Worm (Caenorhabditis elegans): ENCODE results near the gene dig-1.

DNA sequence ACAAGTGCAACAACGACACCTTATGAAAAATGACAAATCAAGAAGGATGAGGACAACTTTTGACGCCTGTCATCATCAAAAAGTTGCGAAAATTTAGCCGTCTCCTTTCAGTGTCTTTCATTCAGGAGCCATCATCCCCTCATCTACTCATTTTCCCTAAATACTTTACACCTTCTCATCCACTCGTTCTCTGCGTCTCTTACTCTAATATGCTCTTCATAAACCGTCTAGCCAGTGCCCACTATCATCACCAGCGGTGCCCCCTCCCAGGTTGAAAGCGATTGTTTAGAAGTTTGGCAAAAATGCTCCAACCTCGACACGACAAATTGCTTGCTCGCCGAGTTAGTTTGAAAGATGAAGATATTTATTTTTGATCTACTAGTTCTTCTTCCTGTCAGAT is 3.5 kb upstream of the dig-1 start:
- no peak for TF ChIP-seq ztf-11 (tag; optimal IDR thresholded peaks at IDR 0.05)
- TF ChIP-seq eor-1 (tag; optimal IDR thresholded peaks at IDR 0.05), result no peak
- no peak for TF ChIP-seq unc-62 (GFP tag; optimal IDR thresholded peaks at IDR 0.05)
- TF ChIP-seq daf-12 (tag; optimal IDR thresholded peaks at IDR 0.05), result no peak
- no peak for TF ChIP-seq nhr-77 (tag; optimal IDR thresholded peaks at IDR 0.05)
- no peak for TF ChIP-seq aly-2 (tag; optimal IDR thresholded peaks at IDR 0.05)
